Fruit fly (Drosophila melanogaster) whole organism, wandering third instar larva: ENCODE results near the gene rols.

Experiments used
- Abd-B ChIP-seq: fragments of >200 bp; optimal IDR thresholded peaks from 2 replicates; lab custom pipeline; 2017; ENCODE audit warnings: missing biosample characterization, missing genetic modification characterization
- CG32264 ChIP-seq: fragments of 200-800 bp; sonication (Bioruptor generic); optimal IDR thresholded peaks from 2 replicates; lab custom pipeline; 2016; ENCODE audit warnings: missing biosample characterization, missing genetic modification characterization
- CG9705 ChIP-seq: fragments of 200-800 bp; sonication (Bioruptor generic); optimal IDR thresholded peaks from 2 replicates; lab custom pipeline; 2018; ENCODE audit warnings: missing biosample characterization, mild to moderate bottlenecking, missing genetic modification characterization
- CrebA ChIP-seq: fragments of 200-800 bp; sonication (Bioruptor generic); optimal IDR thresholded peaks from 2 replicates; lab custom pipeline; 2016; ENCODE audit warnings: missing biosample characterization, mild to moderate bottlenecking, missing genetic modification characterization, borderline replicate concordance
- Dfd ChIP-seq: fragments of >200 bp; optimal IDR thresholded peaks from 2 replicates; lab custom pipeline; 2017; ENCODE audit warnings: missing biosample characterization, missing genetic modification characterization
- Dif ChIP-seq: fragments of 200-275, 200-300 bp; sonication (Bioruptor generic); optimal IDR thresholded peaks from 2 replicates; lab custom pipeline; 2018; ENCODE audit warnings: missing biosample characterization, missing genetic modification characterization; ENCODE audit not compliant: partially characterized antibody
- GATAd ChIP-seq: sonication (Bioruptor generic); optimal IDR thresholded peaks from 2 replicates; lab custom pipeline; 2016; ENCODE audit warnings: missing biosample characterization, missing genetic modification characterization
- HLH106 ChIP-seq: fragments of 200-800 bp; optimal IDR thresholded peaks from 3 replicates; lab custom pipeline; 2019; ENCODE audit warnings: missing biosample characterization, mild to moderate bottlenecking, missing genetic modification characterization, moderate library complexity
- Hnf4 ChIP-seq: fragments of 200-800 bp; sonication (Bioruptor generic); optimal IDR thresholded peaks from 2 replicates; lab custom pipeline; 2016; ENCODE audit warnings: missing biosample characterization, mild to moderate bottlenecking, missing genetic modification characterization
- Hr78 ChIP-seq: fragments of >200 bp; optimal IDR thresholded peaks from 2 replicates; lab custom pipeline; 2017; ENCODE audit warnings: missing biosample characterization, missing genetic modification characterization
- Hr83 ChIP-seq: fragments of 200-300 bp; sonication (Bioruptor generic); optimal IDR thresholded peaks from 2 replicates; lab custom pipeline; 2016; ENCODE audit warnings: missing biosample characterization, mild to moderate bottlenecking, missing genetic modification characterization, moderate library complexity; ENCODE audit not compliant: poor library complexity, severe bottlenecking
- Jra ChIP-seq: sonication (Bioruptor generic); optimal IDR thresholded peaks from 2 replicates; lab custom pipeline; 2016; ENCODE audit warnings: missing biosample characterization, missing genetic modification characterization
- Mio ChIP-seq: sonication (Bioruptor generic); optimal IDR thresholded peaks from 2 replicates; lab custom pipeline; 2016; ENCODE audit warnings: missing biosample characterization, missing genetic modification characterization
- Myc ChIP-seq: fragments of >200 bp; optimal IDR thresholded peaks from 2 replicates; lab custom pipeline; 2017
- N ChIP-seq: fragments of >200 bp; optimal IDR thresholded peaks from 2 replicates; lab custom pipeline; 2018; ENCODE audit warnings: missing biosample characterization, missing external identifiers, missing genetic modification characterization
- OdsH ChIP-seq: fragments of 200-800 bp; sonication (Bioruptor generic); optimal IDR thresholded peaks from 2 replicates; lab custom pipeline; 2016; ENCODE audit warnings: missing biosample characterization, mild to moderate bottlenecking, missing genetic modification characterization
- Rel ChIP-seq, 2 experiments: fragments of 200-800 bp; sonication (Bioruptor generic) in 1 of 2; optimal IDR thresholded peaks; 2 replicates in 1 of 2; 3 replicates in 1 of 2; lab custom pipeline; 2016 to 2019; ENCODE audit warnings: mild to moderate bottlenecking in 2 of 2, missing biosample characterization in 2 of 2, missing genetic modification characterization in 2 of 2, moderate library complexity in 1 of 2
- Sp1 ChIP-seq: fragments of 200-800 bp; sonication (Bioruptor generic); optimal IDR thresholded peaks from 3 replicates; lab custom pipeline; 2019; ENCODE audit warnings: missing biosample characterization, mild to moderate bottlenecking, missing genetic modification characterization, moderate library complexity
- Vsx2 ChIP-seq: fragments of 200-300, 225-300 bp; sonication (Bioruptor generic); optimal IDR thresholded peaks from 2 replicates; lab custom pipeline; 2018; ENCODE audit warnings: missing biosample characterization, missing genetic modification characterization; ENCODE audit not compliant: partially characterized antibody
- br ChIP-seq: fragments of 200-800 bp; sonication (Bioruptor generic); optimal IDR thresholded peaks from 2 replicates; lab custom pipeline; 2016; ENCODE audit warnings: missing biosample characterization, missing genetic modification characterization
- brk ChIP-seq: fragments of 200-800 bp; sonication (Bioruptor generic); optimal IDR thresholded peaks from 2 replicates; lab custom pipeline; 2016; ENCODE audit warnings: missing biosample characterization, mild to moderate bottlenecking, missing genetic modification characterization
- dl ChIP-seq, 2 experiments: fragments of 175-275, 200-275 bp in 1 of 2; fragments of 200-275 bp in 1 of 2; sonication (Bioruptor generic); optimal IDR thresholded peaks; lab custom pipeline; 2018; ENCODE audit warnings: mild to moderate bottlenecking in 2 of 2, missing biosample characterization in 2 of 2, missing genetic modification characterization in 2 of 2, moderate library complexity in 2 of 2; ENCODE audit not compliant: partially characterized antibody in 2 of 2, insufficient read depth in 1 of 2
- dmrt93B ChIP-seq: fragments of 200-800 bp; sonication (Bioruptor generic); optimal IDR thresholded peaks from 2 replicates; lab custom pipeline; 2018; ENCODE audit warnings: missing biosample characterization, mild to moderate bottlenecking, missing genetic modification characterization
- dsf ChIP-seq: sonication (Bioruptor generic); optimal IDR thresholded peaks from 2 replicates; lab custom pipeline; 2016; ENCODE audit warnings: missing biosample characterization, missing genetic modification characterization, borderline replicate concordance
- ey ChIP-seq: fragments of 200-800 bp; sonication (Bioruptor generic); optimal IDR thresholded peaks from 2 replicates; lab custom pipeline; 2016; ENCODE audit warnings: missing biosample characterization, missing genetic modification characterization
- foxo ChIP-seq, 2 experiments: fragments of 200-800 bp; sonication (Bioruptor generic); optimal IDR thresholded peaks; 2 replicates in 1 of 2; 3 replicates in 1 of 2; lab custom pipeline; 2016 to 2017; ENCODE audit warnings: missing biosample characterization in 2 of 2, missing genetic modification characterization in 2 of 2
- fru ChIP-seq: fragments of 200-800 bp; sonication (Bioruptor generic); optimal IDR thresholded peaks from 3 replicates; lab custom pipeline; 2016; ENCODE audit warnings: missing biosample characterization, mild to moderate bottlenecking, missing genetic modification characterization
- h ChIP-seq: fragments of 200-800 bp; sonication (Bioruptor generic); optimal IDR thresholded peaks from 3 replicates; lab custom pipeline; 2016; ENCODE audit warnings: missing biosample characterization, mild to moderate bottlenecking, missing genetic modification characterization
- jim ChIP-seq: fragments of 175-275, 200-325 bp; sonication (Bioruptor generic); optimal IDR thresholded peaks from 2 replicates; lab custom pipeline; 2016; ENCODE audit warnings: missing biosample characterization, mild to moderate bottlenecking, missing genetic modification characterization
- lola ChIP-seq: fragments of >200 bp; optimal IDR thresholded peaks from 2 replicates; lab custom pipeline; 2017; ENCODE audit warnings: missing biosample characterization, missing genetic modification characterization
- pan ChIP-seq: fragments of >200 bp; optimal IDR thresholded peaks from 2 replicates; lab custom pipeline; 2017
- psq ChIP-seq: fragments of 200-800 bp; sonication (Bioruptor generic); optimal IDR thresholded peaks from 3 replicates; lab custom pipeline; 2017; ENCODE audit warnings: missing biosample characterization, mild to moderate bottlenecking, missing genetic modification characterization, moderate library complexity
- rgr ChIP-seq: fragments of 200-800 bp; sonication (Bioruptor generic); optimal IDR thresholded peaks from 3 replicates; lab custom pipeline; 2016; ENCODE audit warnings: missing biosample characterization, mild to moderate bottlenecking, missing genetic modification characterization
- sage ChIP-seq: fragments of 200-800 bp; sonication (Bioruptor generic); optimal IDR thresholded peaks from 2 replicates; lab custom pipeline; 2016; ENCODE audit warnings: missing biosample characterization, mild to moderate bottlenecking, missing genetic modification characterization
- sv ChIP-seq: fragments of 200-800 bp; sonication (Bioruptor generic); optimal IDR thresholded peaks from 3 replicates; lab custom pipeline; 2016; ENCODE audit warnings: missing biosample characterization, missing genetic modification characterization
- tai ChIP-seq: sonication (Bioruptor generic); optimal IDR thresholded peaks from 2 replicates; lab custom pipeline; 2016; ENCODE audit warnings: missing biosample characterization, missing genetic modification characterization
- usp ChIP-seq: fragments of >200 bp; optimal IDR thresholded peaks from 2 replicates; lab custom pipeline; 2017; ENCODE audit warnings: missing biosample characterization, missing genetic modification characterization
- woc ChIP-seq: sonication (Bioruptor generic); optimal IDR thresholded peaks from 2 replicates; lab custom pipeline; 2016; ENCODE audit warnings: missing biosample characterization, mild to moderate bottlenecking, missing genetic modification characterization

Gene rols

dm6 chr3L:12004136-12004535, 60.5 kb downstream of the rols start:
- TF ChIP-seq sv, result no peak
- TF ChIP-seq Sp1 (GFP tag; lab: Kevin White, UChicago), result no peak
- TF ChIP-seq dmrt93B, result no peak
- no peak for TF ChIP-seq tai (GFP tag; lab: Kevin White, UChicago)
- TF ChIP-seq psq, result no peak

DNA sequence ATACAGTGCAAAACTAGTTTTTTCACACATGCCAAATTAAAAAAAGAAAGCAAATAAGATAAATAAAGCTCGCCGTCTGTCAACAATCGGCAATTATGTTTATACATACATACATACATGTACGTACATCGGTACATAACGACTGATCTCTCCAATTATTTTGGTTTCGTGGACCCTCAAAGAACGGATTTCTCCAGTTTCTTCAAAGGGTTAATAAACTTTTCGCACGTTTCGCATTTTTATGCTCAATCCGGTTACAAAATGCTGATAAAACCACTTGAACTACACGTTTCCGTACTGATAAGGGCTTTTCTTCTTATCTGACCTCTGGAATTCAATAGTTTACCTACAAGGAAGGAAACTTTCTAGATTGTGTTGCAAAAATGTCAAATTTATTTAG, 61.2 kb downstream of the rols start:
- TF ChIP-seq rgr (no peak), lola (GFP tag; lab: Kevin White, UChicago) (no peak), pan (lab: Kevin White, UChicago) (no peak), Dfd (GFP tag; lab: Kevin White, UChicago) (no peak), Dif (GFP tag; lab: Kevin White, UChicago) (no peak), Hnf4 (no peak), brk (no peak), usp (no peak), h (no peak), sv (no peak), CrebA (GFP tag; lab: Kevin White, UChicago) (no peak)

DNA sequence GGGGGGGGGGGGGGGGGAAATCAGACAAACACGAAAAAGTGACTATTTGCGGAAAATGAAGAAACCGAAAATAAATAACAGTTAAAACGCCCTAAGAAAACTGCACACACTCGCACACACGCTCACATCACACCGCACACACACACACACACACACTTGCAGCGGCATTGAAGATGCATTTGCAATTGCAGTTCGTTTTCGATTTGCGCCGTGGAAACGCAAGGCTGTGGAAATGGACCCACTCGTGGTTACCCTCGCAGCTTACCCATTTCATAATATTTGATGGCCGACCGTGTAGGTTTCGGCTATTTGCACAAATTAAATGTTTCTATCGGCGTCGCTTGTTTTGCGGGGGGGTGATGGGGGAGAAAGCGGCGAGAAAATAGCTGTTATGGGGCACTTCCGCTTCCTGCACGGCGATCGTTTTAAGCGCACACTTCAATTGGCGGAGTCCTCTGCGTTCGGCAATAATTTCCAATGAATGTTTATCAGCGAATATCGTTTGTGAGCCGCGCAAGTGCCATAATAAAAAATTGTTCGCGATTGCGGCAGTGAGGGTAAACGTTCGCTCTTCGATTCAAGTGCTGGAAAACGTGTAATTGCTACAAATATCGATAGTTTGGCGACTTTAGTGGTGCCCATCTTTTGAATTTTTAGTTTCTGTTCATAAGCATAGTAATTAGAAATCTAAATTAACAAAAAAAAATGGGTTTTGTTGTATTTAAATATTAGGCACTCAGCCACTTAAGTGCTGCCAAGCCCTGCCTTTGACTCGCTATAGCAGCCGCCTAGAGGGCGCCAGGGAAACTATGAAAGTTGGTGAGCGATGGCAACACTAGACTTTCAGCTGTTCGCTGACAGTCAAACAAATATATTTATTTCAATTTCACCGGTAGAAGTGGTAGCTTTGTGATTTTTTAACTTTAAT, 62.1 kb downstream of the rols start, which contains the start of the genes Pop2 and CG6928:
TSS of gene Pop2 (minus strand) at position 595 of the 928 bp plus-strand sequence.
TSS of gene CG6928 (plus strand) at position 835 of the 928 bp plus-strand sequence.
- TF ChIP-seq CG32264 (GFP tag; lab: Kevin White, UChicago) (no peak), jim (GFP tag; lab: Kevin White, UChicago) (no peak), h (peak; percentile 79), Jra (GFP tag; lab: Kevin White, UChicago) (peak; percentile 71), Sp1 (GFP tag; lab: Kevin White, UChicago) (peak; percentile 42), foxo (GFP tag; optimal IDR thresholded peaks at IDR 0.05; lab: Kevin White, UChicago) (peak in 1 of 2 experiments; percentile 75), Hr78 (GFP tag; lab: Kevin White, UChicago) (no peak), lola (GFP tag; lab: Kevin White, UChicago) (no peak), Vsx2 (GFP tag; lab: Kevin White, UChicago) (no peak), OdsH (peak; percentile 71), rgr (peak; percentile 82), pan (lab: Kevin White, UChicago) (no peak), ey (peak; percentile 67), brk (no peak), HLH106 (peak; percentile 45), tai (GFP tag; lab: Kevin White, UChicago) (no peak), Dfd (GFP tag; lab: Kevin White, UChicago) (no peak), dl (GFP tag; optimal IDR thresholded peaks at IDR 0.05; lab: Kevin White, UChicago; ENCODE audit: insufficient read depth in 1 of 2, partially characterized antibody in 2 of 2) (no peak), dmrt93B (peak; percentile 34), Hr83 (GFP tag; lab: Kevin White, UChicago) (peak; percentile 14), CrebA (GFP tag; lab: Kevin White, UChicago) (no peak), usp (no peak), dsf (GFP tag; lab: Kevin White, UChicago) (peak; percentile 48), Myc (lab: Kevin White, UChicago) (peak; percentile 58), Rel (GFP tag; optimal IDR thresholded peaks at IDR 0.05; lab: Kevin White, UChicago) (no peak), Rel (tag; optimal IDR thresholded peaks at IDR 0.05; lab: Kevin White, UChicago) (peak; percentile 5), N (GFP tag; lab: Kevin White, UChicago) (no peak), sv (peak; percentile 75), fru (GFP tag; lab: Kevin White, UChicago) (peak; percentile 73), sage (GFP tag; lab: Kevin White, UChicago) (peak; percentile 38), br (GFP tag; lab: Kevin White, UChicago) (peak; percentile 68), GATAd (peak; percentile 48), woc (peak; percentile 51), Dif (GFP tag; lab: Kevin White, UChicago) (no peak), Abd-B (GFP tag; lab: Kevin White, UChicago) (no peak), CG9705 (GFP tag; lab: Kevin White, UChicago) (peak; percentile 20), psq (peak; percentile 70), Mio (GFP tag; lab: Kevin White, UChicago) (no peak), Hnf4 (peak; percentile 85)
